Fruit fly (Drosophila melanogaster): ENCODE data around the gene tank.

- TF ChIP-seq D1 (tag; optimal IDR thresholded peaks at IDR 0.05): no peak
- TF ChIP-seq CG8159 (tag; optimal IDR thresholded peaks at IDR 0.05): no peak
- TF ChIP-seq Ets98B (GFP tag; IDR thresholded peaks at IDR 0.05): no peak
- TF ChIP-seq Pif1A (GFP tag; optimal IDR thresholded peaks at IDR 0.05): no peak
- TF ChIP-seq CG4496 (GFP tag; IDR thresholded peaks at IDR 0.05): no peak
- no peak for TF ChIP-seq CG12605 (GFP tag; IDR thresholded peaks at IDR 0.05)
- TF ChIP-seq Snoo (tag; optimal IDR thresholded peaks at IDR 0.05): no peak
- no peak for TF ChIP-seq CG10348 (GFP tag; IDR thresholded peaks at IDR 0.05)
- no peak for TF ChIP-seq CG17806 (tag; optimal IDR thresholded peaks at IDR 0.05)
- TF ChIP-seq CG34367 (tag; optimal IDR thresholded peaks at IDR 0.05): no peak
- TF ChIP-seq CG32121 (GFP tag; IDR thresholded peaks at IDR 0.05): no peak
- TF ChIP-seq rn (GFP tag; IDR thresholded peaks at IDR 0.05): no peak
- TF ChIP-seq CG15710 (tag; optimal IDR thresholded peaks at IDR 0.05): no peak
- TF ChIP-seq EcR (GFP tag; optimal IDR thresholded peaks at IDR 0.05): no peak
Observed at dm6 chr2L:4868383-4868782, 30.6 kb upstream of the tank start.
